Worm (Caenorhabditis elegans) whole organism, early embryonic: ENCODE results near the gene frm-7.

Experiments used
- ceh-36 ChIP-seq: sonication (generic microtip); optimal IDR thresholded peaks from 2 replicates; lab custom pipeline; 2016; ENCODE audit warnings: missing genetic modification characterization, inconsistent platforms, missing compliant biosample characterization
- flt-1 ChIP-seq: fragments of 200-800 bp; sonication (Bioruptor generic); IDR thresholded peaks from 2 replicates; pipeline ENCODE4 v1.3.6; 2022; ENCODE audit warnings: missing genetic modification characterization, missing compliant biosample characterization
- hmg-4 ChIP-seq: fragments of 200-800 bp; sonication (Bioruptor generic); optimal IDR thresholded peaks from 2 replicates; lab custom pipeline; 2018; ENCODE audit warnings: mild to moderate bottlenecking, missing genetic modification characterization, missing compliant biosample characterization
- scrt-1 ChIP-seq: fragments of 200-800 bp; sonication (Bioruptor generic); IDR thresholded peaks from 2 replicates; pipeline ENCODE4 v1.3.6; 2022; ENCODE audit warnings: missing genetic modification characterization, missing compliant biosample characterization
- sea-1 ChIP-seq: fragments of 200-800 bp; sonication (Bioruptor generic); conservative IDR thresholded peaks from 2 replicates; pipeline ENCODE4 v1.3.6; 2022; ENCODE audit warnings: missing genetic modification characterization, missing compliant biosample characterization

ce11 chrV:12329173-12329572, 26.9 kb downstream of the frm-7 start:
- no peak for TF ChIP-seq scrt-1 (GFP tag; lab: Robert Waterston, UW)
- TF ChIP-seq sea-1: no peak
- no peak for TF ChIP-seq flt-1 (GFP tag; lab: Robert Waterston, UW)
- no peak for TF ChIP-seq hmg-4 (GFP tag; lab: Kevin White, UChicago)
- TF ChIP-seq ceh-36 (tag; lab: Kevin White, UChicago): no peak
